Fruit fly (Drosophila melanogaster) whole organism, embryonic: ENCODE results near the gene TRAM.

Experiments used
- Adf1 ChIP-seq: fragments of 200-800 bp; sonication (Bioruptor generic); IDR thresholded peaks from 2 replicates; pipeline ENCODE4 v1.3.6; 2022; ENCODE audit warnings: missing biosample characterization, missing genetic modification characterization
- Aef1 ChIP-seq: fragments of 200-800 bp; sonication (Bioruptor generic); IDR thresholded peaks from 3 replicates; pipeline ENCODE4 v1.3.6; 2022; ENCODE audit warnings: missing biosample characterization, missing genetic modification characterization
- Awh ChIP-seq: fragments of 200-800 bp; sonication (Bioruptor generic); IDR thresholded peaks from 2 replicates; pipeline ENCODE4, ENCODE4 v1.3.6; 2022; ENCODE audit warnings: missing biosample characterization, missing genetic modification characterization
- CG10654 ChIP-seq: fragments of 200-800 bp; sonication (Bioruptor generic); optimal IDR thresholded peaks from 2 replicates; lab custom pipeline; 2016; ENCODE audit warnings: missing biosample characterization, missing genetic modification characterization
- CG11247 ChIP-seq: fragments of 200-800 bp; sonication (Bioruptor generic); IDR thresholded peaks from 2 replicates; pipeline ENCODE4 v1.3.6; 2022; ENCODE audit warnings: missing biosample characterization, missing genetic modification characterization
- CG12236 ChIP-seq: fragments of 200-800 bp; sonication (Bioruptor generic); optimal IDR thresholded peaks from 2 replicates; lab custom pipeline; 2016; ENCODE audit warnings: missing biosample characterization, missing genetic modification characterization
- CG13296 ChIP-seq: fragments of 200-800 bp; sonication (Bioruptor generic); optimal IDR thresholded peaks from 3 replicates; lab custom pipeline; 2018; ENCODE audit warnings: missing biosample characterization, mild to moderate bottlenecking, missing genetic modification characterization
- CG13424 ChIP-seq: fragments of 200-800 bp; sonication (Bioruptor generic); optimal IDR thresholded peaks from 2 replicates; lab custom pipeline; 2019; ENCODE audit warnings: missing biosample characterization, mild to moderate bottlenecking, missing genetic modification characterization, moderate library complexity
- CG14667 ChIP-seq: fragments of 200-800 bp; sonication (Bioruptor generic); IDR thresholded peaks from 2 replicates; pipeline ENCODE4 v1.3.6; 2022; ENCODE audit warnings: missing biosample characterization, missing genetic modification characterization
- CG15601 ChIP-seq: fragments of 200-800 bp; sonication (Bioruptor generic); optimal IDR thresholded peaks from 3 replicates; lab custom pipeline; 2019; ENCODE audit warnings: missing biosample characterization, mild to moderate bottlenecking, missing genetic modification characterization, moderate library complexity
- CG17186 ChIP-seq: fragments of 200-800 bp; sonication (Bioruptor generic); optimal IDR thresholded peaks from 3 replicates; lab custom pipeline; 2017; ENCODE audit warnings: missing biosample characterization, missing genetic modification reagents, missing genetic modification characterization
- CG32532 ChIP-seq: fragments of 200-800 bp; sonication (Bioruptor generic); IDR thresholded peaks from 2 replicates; pipeline ENCODE4 v1.3.6; 2022; ENCODE audit warnings: missing biosample characterization, missing genetic modification characterization
- CG3281 ChIP-seq: fragments of 200-800 bp; sonication (Bioruptor generic); optimal IDR thresholded peaks from 3 replicates; lab custom pipeline; 2017; ENCODE audit warnings: missing biosample characterization, mild to moderate bottlenecking, missing genetic modification characterization
- CG6254 ChIP-seq: fragments of 200-800 bp; sonication (Bioruptor generic); optimal IDR thresholded peaks from 3 replicates; lab custom pipeline; 2017; ENCODE audit warnings: mild to moderate bottlenecking, missing biosample characterization, missing genetic modification reagents, missing genetic modification characterization
- CG7987 ChIP-seq: fragments of 200-800 bp; sonication (Bioruptor generic); optimal IDR thresholded peaks from 2 replicates; lab custom pipeline; 2018; ENCODE audit warnings: missing biosample characterization, mild to moderate bottlenecking, missing genetic modification characterization, moderate library complexity
- CG8924 ChIP-seq: fragments of 200-800 bp; optimal IDR thresholded peaks from 3 replicates; lab custom pipeline; 2019; ENCODE audit warnings: missing biosample characterization, mild to moderate bottlenecking, missing genetic modification characterization, moderate library complexity
- CG9609 ChIP-seq: fragments of 200-800 bp; sonication (Bioruptor generic); optimal IDR thresholded peaks from 3 replicates; lab custom pipeline; 2016; ENCODE audit warnings: missing biosample characterization, missing genetic modification characterization
- CG9797 ChIP-seq: fragments of 200-800 bp; sonication (Bioruptor generic); optimal IDR thresholded peaks from 3 replicates; lab custom pipeline; 2018; ENCODE audit warnings: missing biosample characterization, mild to moderate bottlenecking, missing genetic modification characterization
- CHES-1-like ChIP-seq: fragments of 200-800 bp; sonication (Bioruptor generic); optimal IDR thresholded peaks from 2 replicates; lab custom pipeline; 2016; ENCODE audit warnings: missing biosample characterization, missing genetic modification characterization
- Doc3 ChIP-seq: fragments of 200-800 bp; sonication (Bioruptor generic); IDR thresholded peaks from 3 replicates; pipeline ENCODE4 v1.3.6; 2022; ENCODE audit warnings: missing biosample characterization, missing genetic modification characterization; ENCODE audit not compliant: partially characterized antibody
- Dref ChIP-seq: fragments of 200-800 bp; sonication (Bioruptor generic); IDR thresholded peaks from 2 replicates; pipeline ENCODE4 v1.3.6; 2022; ENCODE audit warnings: missing biosample characterization, missing genetic modification characterization
- Meics ChIP-seq: fragments of 200-800 bp; sonication (Bioruptor generic); optimal IDR thresholded peaks from 2 replicates; lab custom pipeline; 2017; ENCODE audit warnings: missing biosample characterization, mild to moderate bottlenecking, missing genetic modification characterization
- NC2β ChIP-seq: fragments of 200-800 bp; sonication (Bioruptor generic); optimal IDR thresholded peaks from 2 replicates; lab custom pipeline; 2016; ENCODE audit warnings: missing biosample characterization, missing genetic modification characterization
- Oli ChIP-seq: fragments of 200-800 bp; sonication (Bioruptor generic); optimal IDR thresholded peaks from 2 replicates; lab custom pipeline; 2018; ENCODE audit warnings: missing biosample characterization, mild to moderate bottlenecking, missing genetic modification characterization, moderate library complexity
- Pdp1 ChIP-seq, 2 experiments: fragments of 200-800 bp; sonication (Bioruptor generic); optimal IDR thresholded peaks; 3 replicates each; lab custom pipeline; 2016; ENCODE audit warnings: missing biosample characterization in 2 of 2, missing genetic modification characterization in 2 of 2, mild to moderate bottlenecking in 1 of 2, moderate library complexity in 1 of 2
- Ravus ChIP-seq: fragments of 200-800 bp; sonication (Bioruptor generic); IDR thresholded peaks from 2 replicates; pipeline ENCODE4 v1.3.6; 2022; ENCODE audit warnings: missing biosample characterization, missing genetic modification characterization
- Vsx1 ChIP-seq: fragments of 200-800 bp; sonication (Bioruptor generic); optimal IDR thresholded peaks from 2 replicates; lab custom pipeline; 2017; ENCODE audit warnings: missing biosample characterization, mild to moderate bottlenecking, missing genetic modification characterization, missing genetic modification reagents
- Xrp1 ChIP-seq: fragments of 200-800 bp; sonication (Bioruptor generic); IDR thresholded peaks from 2 replicates; pipeline ENCODE4 v1.3.6; 2022; ENCODE audit warnings: missing biosample characterization, missing genetic modification characterization
- YL-1 ChIP-seq: fragments of 200-800 bp; sonication (Bioruptor generic); optimal IDR thresholded peaks from 3 replicates; lab custom pipeline; 2017; ENCODE audit warnings: missing biosample characterization, mild to moderate bottlenecking, missing genetic modification characterization
- ara ChIP-seq: fragments of 200-800 bp; sonication (Bioruptor generic); IDR thresholded peaks from 2 replicates; pipeline ENCODE4 v1.3.6; 2022; ENCODE audit warnings: missing biosample characterization, missing genetic modification characterization
- ase ChIP-seq: fragments of 200-800 bp; sonication (Bioruptor generic); IDR thresholded peaks from 3 replicates; pipeline ENCODE4 v1.3.6; 2022; ENCODE audit warnings: missing biosample characterization, missing genetic modification characterization
- bbx ChIP-seq: fragments of 200-800 bp; sonication (Bioruptor generic); IDR thresholded peaks from 2 replicates; pipeline ENCODE4 v1.3.6; 2022; ENCODE audit warnings: missing biosample characterization, missing genetic modification characterization; ENCODE audit not compliant: partially characterized antibody
- exex ChIP-seq: fragments of 200-800 bp; sonication (Bioruptor generic); optimal IDR thresholded peaks from 4 replicates; lab custom pipeline; 2018; ENCODE audit warnings: missing biosample characterization, mild to moderate bottlenecking, missing genetic modification characterization, moderate library complexity
- her ChIP-seq: fragments of 200-800 bp; sonication (Bioruptor generic); optimal IDR thresholded peaks from 2 replicates; lab custom pipeline; 2016; ENCODE audit warnings: missing biosample characterization, missing genetic modification characterization
- jumu ChIP-seq: fragments of 200-800 bp; sonication (Bioruptor generic); optimal IDR thresholded peaks from 3 replicates; lab custom pipeline; 2016; ENCODE audit warnings: missing biosample characterization, missing genetic modification characterization
- maf-S ChIP-seq: fragments of 200-800 bp; sonication (Bioruptor generic); optimal IDR thresholded peaks from 2 replicates; lab custom pipeline; 2016; ENCODE audit warnings: missing biosample characterization, missing genetic modification characterization
- mam ChIP-seq: fragments of 200-800 bp; sonication (Bioruptor generic); optimal IDR thresholded peaks from 3 replicates; lab custom pipeline; 2016; ENCODE audit warnings: missing biosample characterization, missing genetic modification characterization
- mld ChIP-seq: fragments of 200-800 bp; sonication (Bioruptor generic); IDR thresholded peaks from 3 replicates; pipeline ENCODE4 v1.3.6; 2022; ENCODE audit warnings: missing biosample characterization, missing genetic modification characterization; ENCODE audit not compliant: partially characterized antibody
- p53 ChIP-seq: fragments of 200-800 bp; sonication (Bioruptor generic); optimal IDR thresholded peaks from 2 replicates; lab custom pipeline; 2016; ENCODE audit warnings: missing biosample characterization, missing genetic modification characterization
- pan ChIP-seq, 4 experiments: fragments of >200 bp in 3 of 4; fragments of 200-800 bp in 1 of 4; sonication (Bioruptor generic) in 1 of 4; optimal IDR thresholded peaks in 3 of 4; IDR thresholded peaks in 1 of 4; 2 replicates each; pipeline versions ENCODE4 v1.3.6 to Lab custom; 2017 to 2022; ENCODE audit warnings: missing biosample characterization in 2 of 4, missing genetic modification characterization in 2 of 4, mixed read lengths in 1 of 4
- pnt ChIP-seq: fragments of 200-800 bp; sonication (Bioruptor generic); optimal IDR thresholded peaks from 3 replicates; lab custom pipeline; 2016; ENCODE audit warnings: missing biosample characterization, missing genetic modification characterization
- prd ChIP-seq, 3 experiments: fragments of >200 bp in 2 of 3; fragments of 200-800 bp in 1 of 3; sonication (Bioruptor generic) in 1 of 3; optimal IDR thresholded peaks in 2 of 3; IDR thresholded peaks in 1 of 3; 2 replicates in 2 of 3; 3 replicates in 1 of 3; pipeline versions ENCODE4 v1.3.6 to Lab custom; 2017 to 2022; ENCODE audit warnings: missing biosample characterization in 1 of 3, missing genetic modification characterization in 1 of 3
- seq ChIP-seq: fragments of 200-800 bp; sonication (Bioruptor generic); IDR thresholded peaks from 2 replicates; pipeline ENCODE4 v1.3.6; 2022; ENCODE audit warnings: missing biosample characterization, missing genetic modification characterization
- sima ChIP-seq: fragments of 200-800 bp; sonication (Bioruptor generic); optimal IDR thresholded peaks from 2 replicates; lab custom pipeline; 2016; ENCODE audit warnings: missing biosample characterization, missing genetic modification characterization
- sob ChIP-seq: fragments of 200-800 bp; sonication (Bioruptor generic); IDR thresholded peaks from 2 replicates; pipeline ENCODE4 v1.3.6; 2022; ENCODE audit warnings: missing biosample characterization, missing genetic modification characterization
- unc-4 ChIP-seq: fragments of 200-800 bp; sonication (Bioruptor generic); IDR thresholded peaks from 2 replicates; pipeline ENCODE4 v1.3.6; 2022; ENCODE audit warnings: missing biosample characterization, missing genetic modification characterization; ENCODE audit not compliant: partially characterized antibody
- unpg ChIP-seq: fragments of 200-800 bp; sonication (Bioruptor generic); optimal IDR thresholded peaks from 3 replicates; lab custom pipeline; 2018; ENCODE audit warnings: missing biosample characterization, mild to moderate bottlenecking, missing genetic modification characterization, moderate library complexity
- zfh1 ChIP-seq: fragments of 200-800 bp; sonication (Bioruptor generic); IDR thresholded peaks from 3 replicates; pipeline ENCODE4 v1.3.6; 2022; ENCODE audit warnings: missing biosample characterization, missing genetic modification characterization

The TRAM gene

DNA sequence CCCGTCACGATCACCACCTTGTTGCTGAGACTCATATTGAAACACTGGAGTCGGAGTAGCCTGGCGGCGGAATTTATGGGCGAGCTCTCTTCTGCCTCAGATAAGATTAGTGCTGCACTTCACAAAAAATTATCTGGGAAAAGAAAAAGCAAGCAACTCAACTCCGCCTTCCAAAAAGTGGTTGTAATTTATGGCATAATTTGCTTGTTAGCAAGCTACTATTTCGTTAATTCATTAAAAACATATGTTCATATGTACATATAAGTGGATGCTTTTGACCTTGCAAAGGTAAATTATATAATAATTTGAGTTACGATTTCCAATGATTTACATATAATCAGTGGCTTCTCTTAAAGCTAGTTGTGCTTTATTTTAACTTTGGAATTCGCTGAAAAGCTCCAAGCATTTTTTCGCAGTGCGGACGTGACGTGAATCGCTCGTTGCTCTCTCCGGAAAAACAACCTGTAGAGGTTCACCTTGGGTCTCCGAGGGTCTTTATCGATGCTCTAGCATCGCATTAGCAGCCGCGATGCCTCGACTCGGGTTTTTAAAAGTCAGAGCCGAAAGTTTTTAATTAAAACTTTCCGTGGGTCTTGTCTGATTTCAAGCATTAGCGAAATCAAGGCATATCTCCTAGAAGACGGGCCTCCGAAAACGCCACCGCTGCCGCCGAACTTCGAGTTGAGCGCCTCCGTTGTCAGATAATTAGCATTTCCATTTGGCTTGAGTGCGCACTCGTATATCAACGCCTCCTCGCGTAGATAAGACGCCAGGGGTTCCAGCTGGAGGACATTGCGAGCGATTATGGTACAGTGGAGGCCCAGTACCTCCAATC, 12.6 kb downstream of the TRAM start, which contains the start of gene CG3699 (continued):
- TF ChIP-seq CG6254 (GFP tag; lab: Kevin White, UChicago): no peak
- TF ChIP-seq CG17186 (GFP tag; lab: Kevin White, UChicago): no peak
- no peak for TF ChIP-seq Vsx1 (GFP tag; lab: Kevin White, UChicago)
- TF ChIP-seq her (GFP tag; lab: Kevin White, UChicago): no peak
- TF ChIP-seq CG15601 (tag; lab: Kevin White, UChicago): no peak
- peak; percentile 58 for TF ChIP-seq CG13424
- no peak for TF ChIP-seq p53 (GFP tag; lab: Kevin White, UChicago)
- TF ChIP-seq exex (tag; lab: Kevin White, UChicago): peak; percentile 73
- no peak for TF ChIP-seq CG10654 (GFP tag; lab: Kevin White, UChicago)
- no peak; the same call in 1 of the 2 replicates for TF ChIP-seq Xrp1 (GFP tag; lab: Robert Waterston, UW)
- no peak for TF ChIP-seq Ravus
- TF ChIP-seq YL-1: no peak
- TF ChIP-seq CG12236 (GFP tag; lab: Kevin White, UChicago): no peak
- no peak for TF ChIP-seq Dref (GFP tag; lab: Robert Waterston, UW)
- TF ChIP-seq ase: no peak
- no peak for TF ChIP-seq unc-4 (GFP tag; lab: Robert Waterston, UW)
- no peak for TF ChIP-seq jumu
- TF ChIP-seq maf-S (GFP tag; lab: Kevin White, UChicago): no peak
- no peak for TF ChIP-seq CHES-1-like (GFP tag; lab: Kevin White, UChicago)
- peak; percentile 55 for TF ChIP-seq Oli (tag; lab: Kevin White, UChicago)
- TF ChIP-seq sima (GFP tag; lab: Kevin White, UChicago): no peak
- no peak for TF ChIP-seq seq (GFP tag; lab: Robert Waterston, UW)
- TF ChIP-seq ara (GFP tag; lab: Robert Waterston, UW): no peak
- TF ChIP-seq Pdp1 (GFP tag; optimal IDR thresholded peaks at IDR 0.05; lab: Kevin White, UChicago): peak; percentile 20 to 76
- no peak for TF ChIP-seq Doc3
- TF ChIP-seq CG3281 (GFP tag; lab: Kevin White, UChicago): peak; percentile 64
- peak; percentile 9; the same call in 1 of the 2 replicates for TF ChIP-seq Adf1

DNA sequence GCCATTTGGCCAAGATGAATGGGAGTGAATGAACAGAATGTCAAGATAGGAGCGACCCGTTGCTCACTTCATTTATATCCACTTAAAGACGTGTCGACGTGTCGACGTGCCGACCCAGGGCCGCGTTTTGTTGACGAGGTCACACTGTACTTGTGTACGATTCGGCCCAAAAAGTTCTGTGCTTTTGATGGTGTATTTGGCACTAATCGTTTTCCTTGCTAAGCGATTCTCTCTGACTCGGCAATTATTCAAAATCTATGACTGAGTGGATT, 13.2 kb downstream of the TRAM start:
- TF ChIP-seq sob (GFP tag; lab: Robert Waterston, UW) (peak; percentile 26; the same call in 1 of the 2 replicates), CG13296 (GFP tag; lab: Kevin White, UChicago) (no peak), p53 (GFP tag; lab: Kevin White, UChicago) (no peak), Awh (GFP tag; lab: Robert Waterston, UW) (no peak), mld (no peak), CG9609 (no peak), CG12236 (GFP tag; lab: Kevin White, UChicago) (no peak), pnt (no peak), CG32532 (peak; percentile 63), pan (optimal IDR thresholded peaks at IDR 0.05; lab: Kevin White, UChicago) (no peak), pan (GFP tag; optimal IDR thresholded peaks at IDR 0.05 in 1 of 2, IDR thresholded peaks at IDR 0.05 in 1 of 2) (peak in 1 of 2 experiments; percentile 38), CG7987 (GFP tag; lab: Kevin White, UChicago) (no peak), zfh1 (GFP tag; lab: Robert Waterston, UW) (0 out of 3 replicates have a peak, but pooled peaks have one; percentile 41), Meics (GFP tag; lab: Kevin White, UChicago) (peak; percentile 19), prd (optimal IDR thresholded peaks at IDR 0.05; lab: Kevin White, UChicago) (no peak), prd (GFP tag; IDR thresholded peaks at IDR 0.05; lab: Robert Waterston, UW) (peak; percentile 34; the same call in 1 of the 3 replicates), CG11247 (no peak), CG9797 (GFP tag; lab: Kevin White, UChicago) (no peak), Aef1 (GFP tag; lab: Robert Waterston, UW) (peak; percentile 50; the same call in 1 of the 3 replicates), CG8924 (tag; lab: Kevin White, UChicago) (no peak), NC2β (GFP tag; lab: Kevin White, UChicago) (no peak), mam (GFP tag; lab: Kevin White, UChicago) (peak; percentile 43), bbx (GFP tag; lab: Robert Waterston, UW) (no peak), CG15601 (tag; lab: Kevin White, UChicago) (no peak), unpg (GFP tag; lab: Kevin White, UChicago) (peak; percentile 5), CG14667 (GFP tag; lab: Robert Waterston, UW) (no peak)
